Fruit fly (Drosophila melanogaster) whole organism, prepupa: ENCODE measurements around the gene rho.

Experiments used
- Blimp-1 ChIP-seq: fragments of 200-800 bp; sonication (Bioruptor generic); optimal IDR thresholded peaks from 3 replicates; lab custom pipeline; 2017; ENCODE audit warnings: missing biosample characterization, missing genetic modification characterization, mild to moderate bottlenecking, moderate library complexity, missing genetic modification reagents
- CG10631 ChIP-seq: fragments of 200-800 bp; sonication (Bioruptor generic); optimal IDR thresholded peaks from 2 replicates; lab custom pipeline; 2016; ENCODE audit warnings: missing biosample characterization, missing genetic modification characterization
- CG11294 ChIP-seq: fragments of 200-800 bp; sonication (Bioruptor generic); IDR thresholded peaks from 2 replicates; pipeline ENCODE4 v1.3.6; 2022; ENCODE audit warnings: missing biosample characterization, missing genetic modification characterization
- CG11762 ChIP-seq: fragments of 200-800 bp; sonication (Bioruptor generic); optimal IDR thresholded peaks from 3 replicates; lab custom pipeline; 2016; ENCODE audit warnings: missing biosample characterization, missing genetic modification characterization; ENCODE audit not compliant: insufficient read depth
- CG11902 ChIP-seq: fragments of 200-800 bp; sonication (Bioruptor generic); optimal IDR thresholded peaks from 3 replicates; lab custom pipeline; 2016; ENCODE audit warnings: missing biosample characterization, missing genetic modification characterization
- CG15336 ChIP-seq: fragments of 200-800 bp; sonication (Bioruptor generic); IDR thresholded peaks from 2 replicates; pipeline ENCODE4 v1.3.6; 2022; ENCODE audit warnings: missing biosample characterization, missing genetic modification characterization
- CG16779 ChIP-seq: fragments of 200-800 bp; sonication (Bioruptor generic); optimal IDR thresholded peaks from 3 replicates; lab custom pipeline; 2017; ENCODE audit warnings: missing biosample characterization, mild to moderate bottlenecking, missing genetic modification characterization
- CG3032 ChIP-seq: fragments of 200-800 bp; optimal IDR thresholded peaks from 2 replicates; lab custom pipeline; 2019; ENCODE audit warnings: missing biosample characterization, mild to moderate bottlenecking, missing genetic modification characterization, moderate library complexity
- CG32006 ChIP-seq: fragments of 200-800 bp; sonication (Bioruptor generic); optimal IDR thresholded peaks from 3 replicates; lab custom pipeline; 2017; ENCODE audit warnings: missing biosample characterization, mild to moderate bottlenecking, missing genetic modification characterization
- CG34406 ChIP-seq: fragments of 200-800 bp; sonication (Bioruptor generic); optimal IDR thresholded peaks from 3 replicates; lab custom pipeline; 2016; ENCODE audit warnings: missing biosample characterization, missing genetic modification characterization
- CG3919 ChIP-seq: fragments of 200-800 bp; sonication (Bioruptor generic); optimal IDR thresholded peaks from 3 replicates; lab custom pipeline; 2016; ENCODE audit warnings: missing biosample characterization, missing genetic modification characterization
- CG6163 ChIP-seq: fragments of 200-800 bp; sonication (Bioruptor generic); IDR thresholded peaks from 3 replicates; pipeline ENCODE4 v1.3.6; 2022; ENCODE audit warnings: missing biosample characterization, missing genetic modification characterization
- CG6276 ChIP-seq: fragments of 200-800 bp; sonication (Bioruptor generic); optimal IDR thresholded peaks from 2 replicates; lab custom pipeline; 2017; ENCODE audit warnings: missing biosample characterization, mild to moderate bottlenecking, missing genetic modification characterization
- CG6792 ChIP-seq: fragments of 200-800 bp; sonication (Bioruptor generic); optimal IDR thresholded peaks from 3 replicates; lab custom pipeline; 2016; ENCODE audit warnings: missing biosample characterization, missing genetic modification characterization
- CG8119 ChIP-seq: fragments of 200-800 bp; sonication (Bioruptor generic); IDR thresholded peaks from 3 replicates; pipeline ENCODE4 v1.3.6; 2022; ENCODE audit warnings: missing biosample characterization, missing genetic modification characterization
- CG8632 ChIP-seq: fragments of 200-800 bp; sonication (Bioruptor generic); optimal IDR thresholded peaks from 3 replicates; lab custom pipeline; 2016; ENCODE audit warnings: missing biosample characterization, missing genetic modification characterization
- Eip93F ChIP-seq: fragments of 200-800 bp; sonication (Bioruptor generic); optimal IDR thresholded peaks from 2 replicates; lab custom pipeline; 2016; ENCODE audit warnings: missing biosample characterization, mild to moderate bottlenecking, missing genetic modification characterization
- Ets21C ChIP-seq: fragments of 200-800 bp; sonication (Bioruptor generic); optimal IDR thresholded peaks from 3 replicates; lab custom pipeline; 2016; ENCODE audit warnings: missing biosample characterization, missing genetic modification characterization
- Lpt ChIP-seq: fragments of 200-800 bp; sonication (Bioruptor generic); optimal IDR thresholded peaks from 3 replicates; lab custom pipeline; 2016; ENCODE audit warnings: missing biosample characterization, missing genetic modification characterization
- OdsH ChIP-seq: fragments of 200-800 bp; sonication (Bioruptor generic); optimal IDR thresholded peaks from 3 replicates; lab custom pipeline; 2016; ENCODE audit warnings: missing biosample characterization, missing genetic modification characterization
- Smox ChIP-seq: fragments of 200-800 bp; sonication (Bioruptor generic); optimal IDR thresholded peaks from 3 replicates; lab custom pipeline; 2016; ENCODE audit warnings: missing biosample characterization, missing genetic modification characterization
- achi ChIP-seq: fragments of 200-800 bp; sonication (Bioruptor generic); optimal IDR thresholded peaks from 3 replicates; lab custom pipeline; 2016; ENCODE audit warnings: missing biosample characterization, missing genetic modification characterization
- acj6 ChIP-seq: fragments of 200-800 bp; sonication (Bioruptor generic); optimal IDR thresholded peaks from 3 replicates; lab custom pipeline; 2016; ENCODE audit warnings: missing biosample characterization, missing genetic modification characterization
- cyc ChIP-seq: fragments of 200-800 bp; sonication (Bioruptor generic); optimal IDR thresholded peaks from 3 replicates; lab custom pipeline; 2016; ENCODE audit warnings: missing biosample characterization, missing genetic modification characterization
- dsx ChIP-seq: fragments of 200-800 bp; optimal IDR thresholded peaks from 3 replicates; lab custom pipeline; 2019; ENCODE audit warnings: missing biosample characterization, mild to moderate bottlenecking, missing genetic modification characterization, moderate library complexity; ENCODE audit not compliant: poor library complexity, severe bottlenecking
- esn ChIP-seq: fragments of 200-800 bp; sonication (Bioruptor generic); optimal IDR thresholded peaks from 2 replicates; lab custom pipeline; 2016; ENCODE audit warnings: missing biosample characterization, mild to moderate bottlenecking, missing genetic modification characterization, moderate library complexity
- fd85E ChIP-seq: fragments of 200-800 bp; sonication (Bioruptor generic); optimal IDR thresholded peaks from 3 replicates; lab custom pipeline; 2016; ENCODE audit warnings: missing biosample characterization, missing genetic modification characterization
- lz ChIP-seq: fragments of 200-800 bp; sonication (Bioruptor generic); optimal IDR thresholded peaks from 3 replicates; lab custom pipeline; 2016; ENCODE audit warnings: missing biosample characterization, missing genetic modification characterization
- pdm3 ChIP-seq: fragments of 200-800 bp; sonication (Bioruptor generic); optimal IDR thresholded peaks from 3 replicates; lab custom pipeline; 2016; ENCODE audit warnings: missing biosample characterization, missing genetic modification characterization
- salr ChIP-seq, 2 experiments: fragments of 200-800 bp; sonication (Bioruptor generic); optimal IDR thresholded peaks; 3 replicates each; lab custom pipeline; 2016 to 2018; ENCODE audit warnings: missing biosample characterization in 2 of 2, missing genetic modification characterization in 2 of 2, mild to moderate bottlenecking in 1 of 2
- topi ChIP-seq: fragments of 200-800 bp; sonication (Bioruptor generic); optimal IDR thresholded peaks from 3 replicates; lab custom pipeline; 2016; ENCODE audit warnings: missing biosample characterization, missing genetic modification characterization
- vri ChIP-seq: fragments of 200-800 bp; sonication (Bioruptor generic); optimal IDR thresholded peaks from 3 replicates; lab custom pipeline; 2016; ENCODE audit warnings: missing biosample characterization, mild to moderate bottlenecking, missing genetic modification characterization

rho gene

DNA sequence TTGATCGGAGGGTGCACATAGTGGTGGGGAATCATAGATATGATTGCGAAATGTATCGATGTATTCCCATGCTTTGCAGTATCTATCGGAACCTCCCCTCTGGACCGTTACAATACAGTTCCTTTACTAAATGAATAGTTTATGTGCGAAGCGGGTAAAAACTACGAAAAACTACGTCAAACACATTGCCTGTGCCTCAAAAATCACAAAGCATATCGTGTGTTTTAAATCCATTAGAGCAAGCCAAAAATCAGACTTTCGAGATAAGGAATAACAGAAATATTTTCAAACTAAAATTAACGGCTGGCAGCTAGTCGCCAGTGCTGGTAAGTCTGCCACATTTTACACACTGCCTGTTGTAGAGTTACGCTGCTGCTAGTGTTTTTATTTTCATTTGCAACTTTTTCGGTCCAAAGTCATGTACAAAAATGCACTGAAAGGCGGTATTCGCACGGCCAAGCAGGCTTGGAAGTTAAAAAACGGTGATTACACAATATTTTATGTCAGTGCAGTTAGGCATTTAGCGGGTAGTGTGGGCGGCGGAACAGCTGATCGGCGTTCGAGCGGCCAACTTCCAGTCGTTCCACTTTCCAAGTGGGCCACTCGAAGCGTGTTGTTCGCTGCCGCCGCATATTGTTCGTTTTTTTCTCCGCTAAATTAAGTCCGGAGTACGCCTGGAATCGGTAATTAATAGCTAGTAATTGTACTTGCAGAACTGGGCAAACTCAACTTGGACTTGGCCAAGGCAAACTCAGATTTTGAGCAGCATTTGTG is 53.9 kb downstream of the rho start (continued):
- TF ChIP-seq CG8632 (GFP tag; lab: Kevin White, UChicago) (peak; percentile 60), lz (GFP tag; lab: Kevin White, UChicago) (peak; percentile 78), fd85E (GFP tag; lab: Kevin White, UChicago) (peak; percentile 72), CG6792 (GFP tag; lab: Kevin White, UChicago) (peak; percentile 65), CG34406 (GFP tag; lab: Kevin White, UChicago) (peak; percentile 44), CG11294 (GFP tag; lab: Robert Waterston, UW) (peak; percentile 56; the same call in 1 of the 2 replicates), CG32006 (GFP tag; lab: Kevin White, UChicago) (peak; percentile 73), salr (GFP tag; optimal IDR thresholded peaks at IDR 0.05; lab: Kevin White, UChicago) (peak; percentile 42 to 47), CG15336 (GFP tag; lab: Robert Waterston, UW) (peak; percentile 73), Eip93F (GFP tag; lab: Kevin White, UChicago) (no peak), OdsH (peak; percentile 85), Ets21C (peak; percentile 57), CG6276 (GFP tag; lab: Kevin White, UChicago) (peak; percentile 6), CG3919 (GFP tag; lab: Kevin White, UChicago) (peak; percentile 86), CG11762 (GFP tag; lab: Kevin White, UChicago) (peak; percentile 61), CG10631 (GFP tag; lab: Kevin White, UChicago) (peak; percentile 81), CG3032 (tag; lab: Kevin White, UChicago) (peak; percentile 10), CG11902 (peak; percentile 42), pdm3 (GFP tag; lab: Kevin White, UChicago) (no peak), Smox (peak; percentile 72), achi (GFP tag; lab: Kevin White, UChicago) (peak; percentile 75), esn (peak; percentile 85), Blimp-1 (GFP tag; lab: Kevin White, UChicago) (peak; percentile 32), cyc (peak; percentile 77), acj6 (GFP tag; lab: Kevin White, UChicago) (peak; percentile 80), CG6163 (peak; percentile 89), vri (GFP tag; lab: Kevin White, UChicago) (peak; percentile 64), topi (GFP tag; lab: Kevin White, UChicago) (peak; percentile 72), Lpt (peak; percentile 68), CG16779 (tag; lab: Kevin White, UChicago) (no peak), dsx (GFP tag; lab: Kevin White, UChicago) (no peak), CG8119 (peak; percentile 72)
